Worm (Caenorhabditis elegans): Measurements from ENCODE around the gene B0303.11.

B0303.11 gene

ce11 chrIII:8744765-8745164 is 34.6 kb upstream of the B0303.11 start:
- no peak for TF ChIP-seq saeg-2 (GFP tag; IDR thresholded peaks at IDR 0.05)
- peak; percentile 76 for TF ChIP-seq fkh-10 (GFP tag; optimal IDR thresholded peaks at IDR 0.05)

ce11 chrIII:8743796-8744404 is 33.7 kb upstream of the B0303.11 start, which contains the start of gene ZK370.6:
ZK370.6 (minus strand) TSS chrIII:8743846.
- TF ChIP-seq egl-27 (tag; optimal IDR thresholded peaks at IDR 0.05) (no peak), fkh-10 (GFP tag; optimal IDR thresholded peaks at IDR 0.05) (peak; percentile 45)

- TF ChIP-seq gei-8 (GFP tag; optimal IDR thresholded peaks at IDR 0.05) (no peak), unc-39 (tag; optimal IDR thresholded peaks at IDR 0.05) (no peak), unc-62 (GFP tag; optimal IDR thresholded peaks at IDR 0.05 in 1 of 2) (peak in 1 of 2 experiments; percentile 26), unc-62 (tag; optimal IDR thresholded peaks at IDR 0.05) (no peak), spr-1 (tag; optimal IDR thresholded peaks at IDR 0.05) (no peak)
These were observed 32.4 kb upstream of the B0303.11 start for ce11 chrIII:8742584-8742983.

- TF ChIP-seq ceh-20 (GFP tag; IDR thresholded peaks at IDR 0.05) (no peak), aha-1 (tag) (peak; percentile 80)
These were observed 31.7 kb upstream of the B0303.11 start for ce11 chrIII:8741955-8742354.

- peak; percentile 90 for TF ChIP-seq nhr-48 (tag; optimal IDR thresholded peaks at IDR 0.05)
- peak; percentile 86 for TF ChIP-seq spr-1 (tag; optimal IDR thresholded peaks at IDR 0.05)
- peak; percentile 83 for TF ChIP-seq jun-1 (tag; optimal IDR thresholded peaks at IDR 0.05)
- TF ChIP-seq aha-1 (tag), result peak; percentile 92
- no peak for TF ChIP-seq snpc-4 (tag; optimal IDR thresholded peaks at IDR 0.05)
- peak in 1 of 2 experiments; percentile 98 for TF ChIP-seq unc-62 (GFP tag; optimal IDR thresholded peaks at IDR 0.05 in 1 of 2)
- no peak for TF ChIP-seq unc-62 (tag; optimal IDR thresholded peaks at IDR 0.05)
- peak; percentile 49; the same call in 1 of the 2 replicates for TF ChIP-seq set-16 (GFP tag; IDR thresholded peaks at IDR 0.05)
- no peak for TF ChIP-seq aly-2 (tag; optimal IDR thresholded peaks at IDR 0.05)
- peak; percentile 82 for TF ChIP-seq dmd-9 (GFP tag; IDR thresholded peaks at IDR 0.05)
- TF ChIP-seq dmd-6 (GFP tag; IDR thresholded peaks at IDR 0.05), result peak; percentile 94
- peak; percentile 68; the same call in 1 of the 2 replicates for TF ChIP-seq mdt-29 (GFP tag; IDR thresholded peaks at IDR 0.05)
- no peak for TF ChIP-seq nhr-41 (GFP tag; IDR thresholded peaks at IDR 0.05)
- peak; percentile 68 to 95 for TF ChIP-seq lsy-2 (tag; optimal IDR thresholded peaks at IDR 0.05)
- TF ChIP-seq rbr-2 (tag; optimal IDR thresholded peaks at IDR 0.05), result peak; percentile 90
- no peak for TF ChIP-seq tag-97 (GFP tag; IDR thresholded peaks at IDR 0.05)
- TF ChIP-seq php-3 (GFP tag; IDR thresholded peaks at IDR 0.05), result 0 out of 2 replicates have a peak, but pooled peaks have one; percentile 57
- peak; percentile 79 for TF ChIP-seq lin-29 (GFP tag; IDR thresholded peaks at IDR 0.05)
- TF ChIP-seq ZK337.2 (GFP tag; IDR thresholded peaks at IDR 0.05), result 0 out of 2 replicates have a peak, but pooled peaks have one; percentile 44
- no peak for TF ChIP-seq lin-39 (tag; optimal IDR thresholded peaks at IDR 0.05)
- TF ChIP-seq lin-15B (tag; optimal IDR thresholded peaks at IDR 0.05), result peak; percentile 33
- no peak for TF ChIP-seq ZK546.5 (tag; optimal IDR thresholded peaks at IDR 0.05)
- TF ChIP-seq fos-1 (tag; optimal IDR thresholded peaks at IDR 0.05), result no peak
- peak; percentile 64 for TF ChIP-seq nhr-25 (tag; optimal IDR thresholded peaks at IDR 0.05; ENCODE audit: borderline replicate concordance, insufficient read depth)
- no peak; the same call in 1 of the 2 replicates for TF ChIP-seq snpc-1.2 (GFP tag; IDR thresholded peaks at IDR 0.05)
- TF ChIP-seq hmg-1.1 (GFP tag; IDR thresholded peaks at IDR 0.05), result peak; percentile 91
- TF ChIP-seq nhr-77 (tag; optimal IDR thresholded peaks at IDR 0.05), result peak; percentile 73
- TF ChIP-seq fkh-10 (GFP tag; optimal IDR thresholded peaks at IDR 0.05), result peak; percentile 59
- TF ChIP-seq zag-1 (tag; optimal IDR thresholded peaks at IDR 0.05), result no peak
- TF ChIP-seq pha-4 (GFP tag; IDR thresholded peaks at IDR 0.05), result peak; percentile 80
- peak; percentile 23 for TF ChIP-seq pha-4 (tag; optimal IDR thresholded peaks at IDR 0.05)
- no peak for TF ChIP-seq sdz-12 (GFP tag; optimal IDR thresholded peaks at IDR 0.05)
- no peak for TF ChIP-seq Y105C5A.15 (GFP tag; IDR thresholded peaks at IDR 0.05)
- TF ChIP-seq pqm-1 (tag; optimal IDR thresholded peaks at IDR 0.05), result no peak
- TF ChIP-seq zip-2 (tag; optimal IDR thresholded peaks at IDR 0.05), result peak; percentile 65
- TF ChIP-seq lim-7 (GFP tag; IDR thresholded peaks at IDR 0.05), result no peak
- TF ChIP-seq nhr-42 (GFP tag; IDR thresholded peaks at IDR 0.05), result peak; percentile 76; the same call in 1 of the 2 replicates
These were observed 31.2 kb upstream of the B0303.11 start, which contains the start of gene pdhk-2 for ce11 chrIII:8741276-8741860. pdhk-2 (minus strand) TSS chrIII:8741412.

Data from whole organism, L4 larva.